Worm (Caenorhabditis elegans) whole organism, L3 larva: ENCODE data around the gene Y54E2A.5.
A peak's percentile ranks its signal among the peaks of the same experiment; 100 is the strongest.

ENCODE experiments used
- R02D3.7 ChIP-seq: fragments of 150-350 bp; optimal IDR thresholded peaks from 2 replicates; lab custom pipeline; 2014; ENCODE audit warnings: missing biosample characterization, missing genetic modification characterization
- ZK546.5 ChIP-seq: sonication (generic microtip); optimal IDR thresholded peaks from 2 replicates; lab custom pipeline; 2017; ENCODE audit warnings: missing biosample characterization, missing genetic modification characterization
- aly-2 ChIP-seq: fragments of 150-350 bp; optimal IDR thresholded peaks from 2 replicates; lab custom pipeline; 2014; ENCODE audit warnings: missing biosample characterization, missing genetic modification characterization
- ceh-16 ChIP-seq: sonication (generic microtip); optimal IDR thresholded peaks from 2 replicates; lab custom pipeline; 2017; ENCODE audit warnings: missing biosample characterization, missing genetic modification characterization
- ceh-28 ChIP-seq: fragments of 150-350 bp; optimal IDR thresholded peaks from 2 replicates; lab custom pipeline; 2014; ENCODE audit warnings: missing biosample characterization, missing genetic modification reagents, missing genetic modification characterization
- ceh-82 ChIP-seq: fragments of 150-350 bp; optimal IDR thresholded peaks from 2 replicates; lab custom pipeline; 2014; ENCODE audit warnings: missing biosample characterization, missing genetic modification characterization
- ceh-9 ChIP-seq: sonication (generic microtip); optimal IDR thresholded peaks from 2 replicates; lab custom pipeline; 2018; ENCODE audit warnings: missing biosample characterization, missing genetic modification characterization
- daf-12 ChIP-seq: fragments of 150-350 bp; optimal IDR thresholded peaks from 2 replicates; lab custom pipeline; 2014; ENCODE audit warnings: missing biosample characterization, missing genetic modification reagents, missing genetic modification characterization
- egl-5 ChIP-seq: fragments of 150-350 bp; optimal IDR thresholded peaks from 2 replicates; lab custom pipeline; 2017; ENCODE audit warnings: missing biosample characterization, missing genetic modification reagents, missing genetic modification characterization, inconsistent platforms
- elt-1 ChIP-seq: fragments of 150-350 bp; optimal IDR thresholded peaks from 2 replicates; lab custom pipeline; 2014; ENCODE audit warnings: missing biosample characterization, missing genetic modification characterization
- elt-2 ChIP-seq: sonication (generic microtip); optimal IDR thresholded peaks from 2 replicates; lab custom pipeline; 2016; ENCODE audit warnings: missing genetic modification reagents, mild to moderate bottlenecking, missing genetic modification characterization, missing compliant biosample characterization
- eor-1 ChIP-seq, 2 experiments: fragments of 150-350 bp; optimal IDR thresholded peaks; 2 replicates each; lab custom pipeline; 2014 to 2018; ENCODE audit warnings: missing biosample characterization in 2 of 2, missing genetic modification characterization in 2 of 2
- fkh-10 ChIP-seq: sonication (generic microtip); optimal IDR thresholded peaks from 2 replicates; lab custom pipeline; 2017; ENCODE audit warnings: missing biosample characterization, missing genetic modification reagents, missing genetic modification characterization
- hmg-11 ChIP-seq: sonication (generic microtip); optimal IDR thresholded peaks from 2 replicates; lab custom pipeline; 2016; ENCODE audit warnings: missing genetic modification characterization, missing compliant biosample characterization
- lin-15B ChIP-seq: fragments of 150-350 bp; optimal IDR thresholded peaks from 2 replicates; lab custom pipeline; 2014; ENCODE audit warnings: missing biosample characterization, missing genetic modification characterization
- lsy-12 ChIP-seq: sonication (generic microtip); optimal IDR thresholded peaks from 2 replicates; lab custom pipeline; 2016; ENCODE audit warnings: mild to moderate bottlenecking, missing genetic modification characterization, missing compliant biosample characterization
- mml-1 ChIP-seq: fragments of 150-350 bp; sonication (generic microtip); optimal IDR thresholded peaks from 3 replicates; lab custom pipeline; 2014; ENCODE audit warnings: missing biosample characterization, missing genetic modification characterization
- nfya-1 ChIP-seq: sonication (generic microtip); optimal IDR thresholded peaks from 2 replicates; lab custom pipeline; 2017; ENCODE audit warnings: missing genetic modification characterization, mild to moderate bottlenecking, missing compliant biosample characterization, antibody characterized with exemption, moderate library complexity; ENCODE audit not compliant: insufficient read depth
- nhr-23 ChIP-seq: fragments of 150-350 bp; optimal IDR thresholded peaks from 2 replicates; lab custom pipeline; 2014; ENCODE audit warnings: missing biosample characterization, missing genetic modification reagents, missing genetic modification characterization
- nhr-25 ChIP-seq: sonication (generic microtip); optimal IDR thresholded peaks from 2 replicates; lab custom pipeline; 2017; ENCODE audit warnings: missing biosample characterization, missing genetic modification characterization
- nhr-28 ChIP-seq: fragments of 150-350 bp; optimal IDR thresholded peaks from 2 replicates; lab custom pipeline; 2014; ENCODE audit warnings: missing biosample characterization, missing genetic modification characterization
- nhr-43 ChIP-seq: sonication (generic microtip); optimal IDR thresholded peaks from 2 replicates; lab custom pipeline; 2016; ENCODE audit warnings: mild to moderate bottlenecking, missing genetic modification characterization, missing compliant biosample characterization; ENCODE audit not compliant: poor library complexity, severe bottlenecking
- nhr-67 ChIP-seq: fragments of 150-350 bp; optimal IDR thresholded peaks from 2 replicates; lab custom pipeline; 2014; ENCODE audit warnings: missing biosample characterization, missing genetic modification characterization
- nhr-76 ChIP-seq: fragments of 150-350 bp; sonication (generic microtip); optimal IDR thresholded peaks from 5 replicates; lab custom pipeline; 2014; ENCODE audit warnings: missing biosample characterization, missing genetic modification characterization
- pha-4 ChIP-seq: fragments of 150-350 bp; optimal IDR thresholded peaks from 2 replicates; lab custom pipeline; 2014; ENCODE audit warnings: missing biosample characterization, missing genetic modification reagents, missing genetic modification characterization
- skn-1 ChIP-seq: fragments of 150-350 bp; optimal IDR thresholded peaks from 2 replicates; lab custom pipeline; 2014; ENCODE audit warnings: missing biosample characterization, missing genetic modification characterization
- snpc-4 ChIP-seq: fragments of 150-350 bp; optimal IDR thresholded peaks from 2 replicates; lab custom pipeline; 2014; ENCODE audit warnings: missing biosample characterization, missing genetic modification characterization
- unc-62 ChIP-seq: fragments of 150-350 bp; sonication (generic microtip); optimal IDR thresholded peaks from 4 replicates; lab custom pipeline; 2014; ENCODE audit warnings: missing biosample characterization, missing genetic modification reagents, missing genetic modification characterization
- zag-1 ChIP-seq: fragments of 150-350 bp; optimal IDR thresholded peaks from 2 replicates; lab custom pipeline; 2014; ENCODE audit warnings: missing biosample characterization, missing genetic modification characterization
- ztf-11 ChIP-seq: fragments of 150-350 bp; optimal IDR thresholded peaks from 2 replicates; lab custom pipeline; 2014; ENCODE audit warnings: missing biosample characterization, missing genetic modification characterization
- ztf-4 ChIP-seq: fragments of 150-350 bp; optimal IDR thresholded peaks from 2 replicates; lab custom pipeline; 2014; ENCODE audit warnings: missing biosample characterization, missing genetic modification characterization

Y54E2A.5 gene

DNA sequence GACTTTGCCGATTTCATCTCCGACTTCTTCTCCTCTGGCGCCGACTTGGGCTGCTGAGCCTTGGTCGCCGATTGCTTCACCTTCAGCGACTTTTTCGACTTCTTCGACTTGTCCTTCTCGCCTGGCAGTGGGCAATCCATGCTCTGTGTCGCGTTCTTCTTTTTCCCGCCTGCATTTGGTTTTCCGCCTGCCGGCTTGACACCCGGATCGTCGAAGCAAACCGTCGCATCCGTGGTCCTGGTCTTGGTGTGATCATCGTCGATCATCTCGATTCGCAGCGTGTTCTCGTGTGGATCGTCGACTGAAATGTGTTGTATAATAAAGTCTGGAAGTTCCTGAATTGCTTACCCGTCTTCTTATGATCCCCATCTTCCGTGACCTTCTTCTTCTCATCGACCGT, 14.5 kb upstream of the Y54E2A.5 start (continued):
- no peak for TF ChIP-seq nhr-43

DNA sequence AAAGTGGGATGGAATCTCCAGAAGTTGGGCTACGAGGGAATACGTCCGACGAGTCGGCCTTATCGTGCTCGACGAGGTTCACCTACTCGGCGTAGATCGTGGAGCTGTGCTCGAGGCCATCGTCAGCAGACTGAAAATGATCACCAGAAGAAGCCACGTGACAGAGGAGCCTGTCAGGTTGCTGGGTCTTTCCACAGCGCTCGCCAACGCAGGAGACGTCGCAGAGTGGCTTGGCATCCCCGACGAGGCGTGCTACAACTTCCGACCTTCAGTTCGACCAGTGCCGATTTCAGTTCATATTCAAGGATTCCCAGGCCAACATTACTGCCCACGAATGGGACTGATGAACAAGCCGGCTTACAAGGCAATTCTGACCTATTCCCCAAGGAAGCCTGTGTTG, 13.5 kb upstream of the Y54E2A.5 start:
- TF ChIP-seq lin-15B (no peak), ztf-11 (tag; lab: Kevin White, UChicago) (no peak), eor-1 (tag; optimal IDR thresholded peaks at IDR 0.05; lab: Kevin White, UChicago) (no peak), nhr-43 (no peak), snpc-4 (tag; lab: Kevin White, UChicago) (no peak), lsy-12 (no peak), R02D3.7 (tag; lab: Kevin White, UChicago) (no peak), daf-12 (no peak), nfya-1 (tag; lab: Kevin White, UChicago) (no peak), elt-1 (tag; lab: Kevin White, UChicago) (no peak), skn-1 (tag; lab: Kevin White, UChicago) (no peak), mml-1 (tag; lab: Kevin White, UChicago) (no peak)

DNA sequence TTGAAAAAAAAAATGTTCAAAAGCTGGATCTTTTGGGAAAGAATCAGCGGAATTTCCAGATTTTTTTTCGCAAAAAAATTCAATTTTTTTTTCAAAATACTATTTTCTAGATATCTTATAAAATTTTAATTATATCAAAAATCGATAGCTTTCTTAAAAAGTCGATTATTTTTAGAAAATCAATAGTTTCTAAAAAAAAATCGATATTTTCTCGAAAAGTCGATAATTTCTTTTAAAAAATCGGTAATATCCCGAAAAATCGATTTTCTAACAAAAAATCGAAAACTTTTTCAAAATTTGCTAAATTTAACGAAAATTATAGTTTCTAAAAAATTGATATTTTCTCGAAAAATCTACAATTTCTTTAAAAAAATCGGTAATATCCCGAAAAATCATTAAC, 11.2 kb upstream of the Y54E2A.5 start:
- TF ChIP-seq ceh-28 (tag; lab: Kevin White, UChicago) = peak; percentile 78
- TF ChIP-seq nhr-43 = no peak
- TF ChIP-seq fkh-10 (GFP tag; lab: Kevin White, UChicago) = no peak
- TF ChIP-seq hmg-11 = no peak
- TF ChIP-seq R02D3.7 (tag; lab: Kevin White, UChicago) = no peak
- no peak for TF ChIP-seq elt-2 (tag; lab: Kevin White, UChicago)
- no peak for TF ChIP-seq lsy-12

DNA sequence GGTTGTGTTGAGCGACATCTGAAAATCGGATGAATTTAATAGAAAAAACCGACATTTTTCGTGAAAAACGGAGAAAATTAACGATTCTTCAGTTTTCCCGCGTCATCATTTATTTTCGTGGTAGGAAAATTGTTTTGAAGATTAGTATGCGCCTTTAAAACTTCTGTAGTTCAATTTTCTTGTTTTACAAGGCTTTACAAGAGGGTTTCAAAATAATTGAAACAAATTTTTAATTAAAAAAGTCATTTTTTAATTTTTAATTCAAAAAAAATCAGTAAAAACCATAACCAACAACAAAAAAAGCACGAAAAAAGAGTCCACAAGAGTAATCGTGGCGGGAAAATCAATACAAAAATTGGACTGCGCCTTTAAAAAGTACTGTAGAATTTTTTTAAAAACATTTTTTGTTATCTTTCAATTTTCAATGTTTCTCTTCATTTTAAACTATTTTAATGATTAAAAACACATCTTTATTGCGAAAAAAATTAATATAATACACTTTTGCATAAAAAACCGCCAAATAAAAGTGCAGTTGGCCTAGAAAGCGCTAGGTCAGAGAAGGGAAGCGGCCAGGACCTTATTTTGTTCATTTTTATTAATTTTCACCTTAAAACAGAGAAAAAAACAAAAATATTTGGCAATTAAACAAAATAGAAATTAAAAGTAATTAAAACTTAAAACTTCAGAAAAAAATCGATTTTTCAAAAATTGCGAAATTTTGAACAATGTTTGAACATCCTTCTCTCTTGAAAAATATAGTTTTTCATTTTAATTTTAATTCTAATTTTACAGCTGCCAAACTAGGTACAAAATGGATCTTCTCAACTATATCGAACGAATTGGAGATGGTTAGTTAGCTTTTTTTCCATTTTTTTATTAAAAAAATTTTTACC, 3.5 kb downstream of the Y54E2A.5 start, which contains the start of the genes tac-1 and Y54E2A.4:
Gene tac-1, minus strand, starts transcription at position 20 of the 893 bp plus-strand sequence.
Gene Y54E2A.4, plus strand, starts transcription at position 765 of the 893 bp plus-strand sequence.
- TF ChIP-seq pha-4 (tag; lab: Kevin White, UChicago) (peak; percentile 36), snpc-4 (tag; lab: Kevin White, UChicago) (no peak), lin-15B (peak; percentile 12)

DNA sequence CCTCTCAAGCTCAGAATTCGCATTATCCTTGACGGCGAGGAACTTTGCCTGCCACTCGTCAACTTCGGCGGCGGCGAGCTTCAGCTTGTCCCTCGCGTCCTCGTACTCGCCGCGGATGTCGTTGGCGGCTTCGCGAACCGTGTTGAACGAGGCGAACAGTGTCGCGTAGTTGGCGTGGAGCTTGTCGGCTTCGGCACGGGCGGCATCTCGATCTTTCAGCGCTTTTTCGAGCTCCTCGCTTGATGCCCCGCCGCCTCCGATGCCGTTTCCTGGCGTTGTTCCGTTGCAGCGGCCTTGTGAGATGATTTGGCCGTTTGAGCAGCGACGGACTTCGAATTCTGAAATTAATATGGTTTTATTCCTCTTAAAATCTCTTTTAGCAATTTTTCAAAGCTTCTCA, 4.4 kb downstream of the Y54E2A.5 start:
- TF ChIP-seq ceh-16 (tag; lab: Kevin White, UChicago) (no peak), ceh-28 (tag; lab: Kevin White, UChicago) (no peak), ceh-82 (no peak), aly-2 (tag; lab: Kevin White, UChicago) (no peak), egl-5 (tag; lab: Kevin White, UChicago) (no peak)

DNA sequence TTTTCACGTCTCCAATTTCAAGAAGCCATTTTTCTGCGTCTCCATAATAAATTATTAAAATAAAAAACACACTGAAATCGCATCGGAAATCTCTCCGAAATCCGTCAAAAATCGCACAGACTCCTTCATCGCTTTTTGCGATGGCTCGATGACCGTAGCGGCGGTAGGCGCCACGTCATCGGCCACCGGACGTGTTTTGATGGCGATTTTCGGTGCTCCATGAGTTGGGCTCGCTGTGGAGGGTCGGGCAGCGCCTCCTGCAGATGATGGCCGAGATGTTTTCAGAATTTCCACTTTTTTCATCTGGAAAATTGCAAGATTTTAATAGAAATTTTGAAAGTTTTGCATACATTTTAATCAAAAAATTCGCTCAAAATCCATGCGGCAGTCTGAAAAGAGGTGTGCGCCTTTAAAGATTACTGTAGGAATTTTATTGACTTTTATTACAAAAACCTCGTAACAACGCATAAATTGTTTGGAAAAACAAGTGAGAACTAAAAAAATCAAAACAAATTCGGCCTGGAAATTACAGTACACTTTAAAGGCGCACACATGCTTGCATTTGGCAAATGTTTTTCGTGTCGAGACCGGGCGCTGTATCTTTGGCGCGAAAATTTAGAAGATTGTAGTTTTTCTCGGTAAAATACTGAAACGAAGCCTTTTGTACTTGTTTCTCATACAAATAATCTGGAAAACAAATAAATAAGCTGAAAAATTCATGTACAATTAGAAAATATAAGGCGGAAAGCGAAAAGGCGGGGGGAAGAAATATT, 5.2 kb downstream of the Y54E2A.5 start, which contains the start of gene smg-9:
Gene smg-9, minus strand, starts transcription at position 663 of the 773 bp plus-strand sequence.
- TF ChIP-seq ZK546.5 (tag; lab: Kevin White, UChicago) (no peak), fkh-10 (GFP tag; lab: Kevin White, UChicago) (no peak), unc-62 (GFP tag; lab: Kevin White, UChicago) (no peak), lin-15B (no peak), ceh-9 (tag; lab: Kevin White, UChicago) (no peak), nhr-67 (tag; lab: Kevin White, UChicago) (no peak), skn-1 (tag; lab: Kevin White, UChicago) (no peak), mml-1 (tag; lab: Kevin White, UChicago) (no peak), zag-1 (tag; lab: Kevin White, UChicago) (no peak), egl-5 (tag; lab: Kevin White, UChicago) (no peak), nhr-76 (no peak), nhr-25 (no peak), elt-2 (tag; lab: Kevin White, UChicago) (no peak), nhr-23 (tag; lab: Kevin White, UChicago) (no peak), nhr-28 (tag; lab: Kevin White, UChicago) (no peak), ztf-4 (no peak)
